Worm (Caenorhabditis elegans): ENCODE measurements around the gene F44E7.5.

Gene F44E7.5

DNA sequence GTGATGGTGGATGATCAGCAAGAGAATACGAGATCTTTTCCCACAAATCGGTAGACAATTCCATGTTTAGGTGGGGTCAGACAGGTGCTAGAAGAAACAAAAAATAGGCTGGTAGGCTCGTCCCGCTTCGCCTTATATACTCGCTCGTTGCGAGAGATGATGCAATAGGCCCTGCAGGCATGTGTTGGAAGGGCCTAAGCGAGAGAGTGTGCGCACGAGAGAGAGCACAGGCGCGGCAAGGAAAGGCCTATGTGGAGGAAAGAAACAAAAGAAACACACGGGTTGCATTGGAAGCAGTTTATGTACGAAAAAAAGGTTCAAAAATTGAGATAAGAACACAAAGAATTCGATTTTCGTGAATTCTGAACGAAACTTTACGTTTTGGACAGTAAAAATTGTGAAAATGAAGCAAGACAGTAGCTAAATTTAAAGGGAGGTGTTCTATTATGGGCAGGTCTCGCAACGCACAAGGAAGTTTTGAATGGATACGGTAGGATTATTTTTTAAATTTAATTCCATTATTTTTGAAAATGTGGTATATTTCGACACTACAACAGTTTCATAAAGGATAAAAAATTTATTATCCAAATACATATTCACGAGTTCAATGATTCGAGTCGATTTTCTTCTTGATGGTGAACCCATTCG is at the start of gene F44E7.5:
TSS of gene F44E7.5 (minus strand) at position 210 of the 648 bp plus-strand sequence.
- TF ChIP-seq sptf-1 (tag; optimal IDR thresholded peaks at IDR 0.05) (no peak), nhr-12 (tag; optimal IDR thresholded peaks at IDR 0.05) (no peak), mls-2 (tag; optimal IDR thresholded peaks at IDR 0.05) (no peak), elt-1 (tag; optimal IDR thresholded peaks at IDR 0.05; ENCODE audit: borderline replicate concordance, insufficient read depth) (no peak), hlh-1 (tag; optimal IDR thresholded peaks at IDR 0.05) (no peak), lin-32 (GFP tag; optimal IDR thresholded peaks at IDR 0.05) (no peak), lin-13 (tag; optimal IDR thresholded peaks at IDR 0.05) (no peak), nhr-2 (tag; optimal IDR thresholded peaks at IDR 0.05) (no peak), zip-8 (tag; optimal IDR thresholded peaks at IDR 0.05) (peak; percentile 60), drap-1 (GFP tag; optimal IDR thresholded peaks at IDR 0.05) (no peak), ceh-39 (tag; optimal IDR thresholded peaks at IDR 0.05) (peak; percentile 37), unc-120 (tag; optimal IDR thresholded peaks at IDR 0.05; ENCODE audit: poor library complexity, severe bottlenecking) (peak; percentile 8), ces-1 (GFP tag; optimal IDR thresholded peaks at IDR 0.05) (peak; percentile 2), snpc-4 (tag; optimal IDR thresholded peaks at IDR 0.05) (no peak), elt-3 (tag; optimal IDR thresholded peaks at IDR 0.05) (no peak), lsy-2 (tag; optimal IDR thresholded peaks at IDR 0.05) (peak; percentile 20)

- no peak for TF ChIP-seq cnd-1 (tag; optimal IDR thresholded peaks at IDR 0.05)
- TF ChIP-seq nhr-237 (tag; optimal IDR thresholded peaks at IDR 0.05), result no peak
- TF ChIP-seq zip-8 (tag; optimal IDR thresholded peaks at IDR 0.05), result no peak
- TF ChIP-seq snpc-4 (tag; optimal IDR thresholded peaks at IDR 0.05), result no peak
- no peak for TF ChIP-seq ceh-43 (GFP tag; optimal IDR thresholded peaks at IDR 0.05)
- no peak for TF ChIP-seq lin-32 (GFP tag; optimal IDR thresholded peaks at IDR 0.05)
- TF ChIP-seq elt-1 (tag; optimal IDR thresholded peaks at IDR 0.05; ENCODE audit: borderline replicate concordance, insufficient read depth), result no peak
- TF ChIP-seq nhr-2 (tag; optimal IDR thresholded peaks at IDR 0.05), result no peak
- no peak for TF ChIP-seq sem-2 (GFP tag; optimal IDR thresholded peaks at IDR 0.05)
- TF ChIP-seq mls-2 (tag; optimal IDR thresholded peaks at IDR 0.05), result no peak
Observed at ce11 chrV:5826592-5826991, 45.9 kb upstream of the F44E7.5 start, which contains the start of gene let-418. let-418 (plus strand) TSS chrV:5826833.

DNA sequence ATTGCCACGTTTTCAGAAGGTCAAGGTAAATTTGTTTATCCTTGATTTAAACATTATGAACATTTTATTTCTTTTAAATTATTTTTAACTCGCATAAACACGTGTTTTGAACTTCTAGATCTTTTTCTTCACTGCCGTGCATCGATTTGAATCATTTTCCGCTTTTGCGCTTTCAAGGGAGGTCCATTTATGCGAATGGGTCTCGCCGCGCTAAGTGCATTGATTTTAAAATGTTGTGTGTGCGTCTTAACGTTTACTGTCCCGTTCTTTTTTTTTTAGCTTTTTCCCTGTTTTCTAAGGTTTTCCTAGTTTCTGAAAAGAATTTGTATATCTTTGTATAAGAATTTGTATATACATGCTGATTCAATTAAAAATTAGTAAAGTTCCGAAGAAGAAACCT is 44.8 kb upstream of the F44E7.5 start:
- TF ChIP-seq ceh-83 (GFP tag; optimal IDR thresholded peaks at IDR 0.05), result no peak
- TF ChIP-seq mep-1 (tag; optimal IDR thresholded peaks at IDR 0.05), result no peak
- no peak for TF ChIP-seq snpc-4 (tag; optimal IDR thresholded peaks at IDR 0.05)

ce11 chrV:5822968-5823367 is 42.2 kb upstream of the F44E7.5 start:
- peak; percentile 27 for TF ChIP-seq elt-3 (tag; optimal IDR thresholded peaks at IDR 0.05)
- TF ChIP-seq ceh-43 (GFP tag; optimal IDR thresholded peaks at IDR 0.05), result no peak

- TF ChIP-seq ceh-43 (GFP tag; optimal IDR thresholded peaks at IDR 0.05), result no peak
- no peak for TF ChIP-seq bed-3 (GFP tag; optimal IDR thresholded peaks at IDR 0.05)
- no peak for TF ChIP-seq nhr-12 (tag; optimal IDR thresholded peaks at IDR 0.05)
- no peak for TF ChIP-seq mls-2 (tag; optimal IDR thresholded peaks at IDR 0.05)
- no peak for TF ChIP-seq M03D4.4 (tag; optimal IDR thresholded peaks at IDR 0.05)
- TF ChIP-seq unc-39 (tag; optimal IDR thresholded peaks at IDR 0.05), result no peak
- TF ChIP-seq nhr-2 (tag; optimal IDR thresholded peaks at IDR 0.05), result no peak
Observed at ce11 chrV:5821451-5822143, 40.9 kb upstream of the F44E7.5 start.

- TF ChIP-seq ceh-39 (tag; optimal IDR thresholded peaks at IDR 0.05) (no peak), unc-62 (GFP tag; optimal IDR thresholded peaks at IDR 0.05) (no peak), nhr-12 (tag; optimal IDR thresholded peaks at IDR 0.05) (no peak)
Observed at ce11 chrV:5820401-5820800, 39.7 kb upstream of the F44E7.5 start.

- TF ChIP-seq hlh-1 (tag; optimal IDR thresholded peaks at IDR 0.05) (no peak), mab-5 (tag; optimal IDR thresholded peaks at IDR 0.05) (no peak), ztf-11 (tag; optimal IDR thresholded peaks at IDR 0.05) (no peak), sem-2 (GFP tag; optimal IDR thresholded peaks at IDR 0.05) (no peak), unc-39 (tag; optimal IDR thresholded peaks at IDR 0.05) (no peak), lin-32 (GFP tag; optimal IDR thresholded peaks at IDR 0.05) (no peak), zip-8 (tag; optimal IDR thresholded peaks at IDR 0.05) (no peak), cnd-1 (tag; optimal IDR thresholded peaks at IDR 0.05) (no peak), ceh-83 (GFP tag; optimal IDR thresholded peaks at IDR 0.05) (no peak), ceh-39 (tag; optimal IDR thresholded peaks at IDR 0.05) (no peak), ham-2 (GFP tag; optimal IDR thresholded peaks at IDR 0.05) (no peak), unc-62 (GFP tag; optimal IDR thresholded peaks at IDR 0.05) (no peak), snpc-4 (tag; optimal IDR thresholded peaks at IDR 0.05) (no peak)
Observed at ce11 chrV:5819903-5820302, 39.2 kb upstream of the F44E7.5 start.
